Worm (Caenorhabditis elegans) whole organism, late embryonic: ENCODE data around the gene F14D7.9.

Experiments used
- ceh-9 ChIP-seq: sonication (generic microtip); optimal IDR thresholded peaks from 2 replicates; lab custom pipeline; 2016; ENCODE audit warnings: mild to moderate bottlenecking, missing genetic modification characterization, inconsistent platforms, missing compliant biosample characterization
- elt-2 ChIP-seq: sonication (generic microtip); optimal IDR thresholded peaks from 2 replicates; lab custom pipeline; 2016; ENCODE audit warnings: missing genetic modification reagents, missing genetic modification characterization, missing compliant biosample characterization
- nhr-11 ChIP-seq: fragments of 150-350 bp; optimal IDR thresholded peaks from 2 replicates; lab custom pipeline; 2014; ENCODE audit warnings: missing biosample characterization, missing genetic modification characterization
- sox-4 ChIP-seq: sonication (generic microtip); optimal IDR thresholded peaks from 2 replicates; lab custom pipeline; 2017; ENCODE audit warnings: mild to moderate bottlenecking, missing genetic modification characterization, inconsistent platforms, missing compliant biosample characterization

DNA sequence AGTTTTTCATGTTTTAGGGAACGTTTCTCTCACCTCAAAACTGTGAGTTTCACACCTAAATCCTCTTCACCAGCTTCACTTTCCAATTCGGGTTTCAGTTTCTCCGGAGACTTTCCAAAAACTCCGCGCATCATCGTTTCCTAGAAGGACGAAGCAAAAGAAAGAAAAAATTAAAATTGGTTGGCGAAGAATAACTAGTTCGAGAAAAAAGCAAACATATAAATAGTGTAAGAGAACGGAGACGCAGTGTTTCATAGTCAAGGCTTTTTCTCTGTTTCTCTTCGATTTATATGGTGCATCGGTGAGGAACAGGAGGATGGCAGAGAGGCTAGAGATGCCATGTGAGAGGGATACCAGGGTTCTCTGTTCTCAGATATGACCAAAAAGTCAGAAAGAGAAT lies 28.2 kb downstream of the F14D7.9 start, which contains the start of gene F47B8.3:
- TF ChIP-seq nhr-11 (tag; lab: Kevin White, UChicago) = no peak
- TF ChIP-seq elt-2 (tag; lab: Kevin White, UChicago) = no peak
- TF ChIP-seq sox-4 (tag; lab: Kevin White, UChicago) = no peak
- no peak for TF ChIP-seq ceh-9 (tag; lab: Kevin White, UChicago)
